Fruit fly (Drosophila melanogaster): ENCODE measurements around the gene fh.
A peak's percentile ranks its signal among the peaks of the same experiment; 100 is the strongest.

DNA sequence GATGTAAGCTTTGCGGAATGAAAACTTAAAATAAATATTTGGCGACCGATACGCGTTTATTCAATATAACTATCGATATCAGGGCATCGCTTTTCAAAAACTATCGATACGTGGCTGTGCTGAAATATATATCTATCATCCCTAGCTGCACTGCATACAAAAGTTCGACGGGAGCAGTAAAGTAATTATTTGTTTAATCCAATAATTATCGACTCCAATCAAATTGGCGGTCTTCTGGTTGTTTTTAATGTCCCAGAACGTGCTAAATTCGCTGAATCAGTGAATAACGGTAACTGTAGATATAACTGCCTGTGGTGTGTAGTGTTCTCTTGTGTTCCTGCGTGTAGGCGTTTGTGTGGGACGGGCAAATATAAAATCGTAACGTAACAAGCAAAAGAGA is 14.2 kb upstream of the fh start, which contains the start of gene mei-P26:
- peak; percentile 79 for TF ChIP-seq bab1 (GFP tag; optimal IDR thresholded peaks at IDR 0.05)
- peak; percentile 37 for TF ChIP-seq CG14711 (tag; optimal IDR thresholded peaks at IDR 0.05)
- no peak for TF ChIP-seq cnc (optimal IDR thresholded peaks at IDR 0.05)
- no peak for TF ChIP-seq tj (GFP tag; optimal IDR thresholded peaks at IDR 0.05)
- TF ChIP-seq cic (GFP tag; optimal IDR thresholded peaks at IDR 0.05) = no peak
- TF ChIP-seq kay (GFP tag; ENCODE audit: borderline replicate concordance) = no peak
- TF ChIP-seq ovo (GFP tag; optimal IDR thresholded peaks at IDR 0.05) = peak; percentile 11
- TF ChIP-seq pad (GFP tag; optimal IDR thresholded peaks at IDR 0.05) = no peak

Data from whole organism, adult.